Fruit fly (Drosophila melanogaster): ENCODE measurements around the gene nebu.
A peak's percentile ranks its signal among the peaks of the same experiment; 100 is the strongest.

Gene nebu

dm6 chr3L:12849867-12850301 lies 7.0 kb upstream of the nebu start, which contains the start of the genes CG10948 and Wbp2 (continued):
- TF ChIP-seq CG33557 (GFP tag; optimal IDR thresholded peaks at IDR 0.05): no peak
- no peak for TF ChIP-seq jing (GFP tag; optimal IDR thresholded peaks at IDR 0.05)
- no peak for TF ChIP-seq da (GFP tag; optimal IDR thresholded peaks at IDR 0.05)
- peak; percentile 73 for TF ChIP-seq Vsx1 (GFP tag; optimal IDR thresholded peaks at IDR 0.05)
- no peak for TF ChIP-seq tll (GFP tag; optimal IDR thresholded peaks at IDR 0.05)
- 0 out of 3 replicates have a peak, but pooled peaks have one; percentile 54 for TF ChIP-seq knrl (GFP tag; IDR thresholded peaks at IDR 0.05; ENCODE audit: partially characterized antibody)
- no peak for TF ChIP-seq vfl (GFP tag; optimal IDR thresholded peaks at IDR 0.05)
- no peak for TF ChIP-seq Hr78 (GFP tag; optimal IDR thresholded peaks at IDR 0.05)
- no peak for TF ChIP-seq unpg (GFP tag; optimal IDR thresholded peaks at IDR 0.05)
- no peak for TF ChIP-seq CG32767 (GFP tag; IDR thresholded peaks at IDR 0.05)
- TF ChIP-seq CG34422 (GFP tag; IDR thresholded peaks at IDR 0.05): peak; percentile 49; the same call in 1 of the 3 replicates
- peak in 1 of 2 experiments; percentile 48 for TF ChIP-seq bsh (GFP tag; optimal IDR thresholded peaks at IDR 0.05)
- TF ChIP-seq row (GFP tag; IDR thresholded peaks at IDR 0.05): no peak
- no peak for TF ChIP-seq Blimp-1 (GFP tag; optimal IDR thresholded peaks at IDR 0.05)
- no peak for TF ChIP-seq CG8281 (tag; optimal IDR thresholded peaks at IDR 0.05)
- no peak for TF ChIP-seq CG8359 (GFP tag; optimal IDR thresholded peaks at IDR 0.05; ENCODE audit: borderline replicate concordance)
- peak; percentile 76 for TF ChIP-seq Opbp (GFP tag; IDR thresholded peaks at IDR 0.05; ENCODE audit: partially characterized antibody)
- TF ChIP-seq CG11085 (GFP tag; IDR thresholded peaks at IDR 0.05): no peak
- no peak for TF ChIP-seq Trl (optimal IDR thresholded peaks at IDR 0.05)
- TF ChIP-seq Trl (GFP tag; optimal IDR thresholded peaks at IDR 0.05): no peak
- no peak for TF ChIP-seq Spps (tag; optimal IDR thresholded peaks at IDR 0.05)
- TF ChIP-seq hkb (optimal IDR thresholded peaks at IDR 0.05): no peak
- no peak for TF ChIP-seq hkb (GFP tag; IDR thresholded peaks at IDR 0.05)
- peak; percentile 14 for TF ChIP-seq Dp (GFP tag; optimal IDR thresholded peaks at IDR 0.05)
- peak; percentile 77 for TF ChIP-seq CG13287 (GFP tag; IDR thresholded peaks at IDR 0.05; ENCODE audit: partially characterized antibody)
- peak; percentile 88 for TF ChIP-seq kah (GFP tag; optimal IDR thresholded peaks at IDR 0.05)
- no peak for TF ChIP-seq az2 (GFP tag; optimal IDR thresholded peaks at IDR 0.05)
- no peak for TF ChIP-seq CG32532 (GFP tag; IDR thresholded peaks at IDR 0.05)
- peak; percentile 95 for TF ChIP-seq exex (tag; optimal IDR thresholded peaks at IDR 0.05)
- peak in 1 of 2 experiments; percentile 71 for TF ChIP-seq Pdp1 (GFP tag; optimal IDR thresholded peaks at IDR 0.05)
- no peak for TF ChIP-seq toy (GFP tag; IDR thresholded peaks at IDR 0.05)
- TF ChIP-seq CG34376 (GFP tag; optimal IDR thresholded peaks at IDR 0.05): peak; percentile 25
- peak; percentile 2 for TF ChIP-seq mam (GFP tag; optimal IDR thresholded peaks at IDR 0.05)
- no peak for TF ChIP-seq bcd (GFP tag; optimal IDR thresholded peaks at IDR 0.05)
- peak; percentile 54 for TF ChIP-seq BtbVII (GFP tag; optimal IDR thresholded peaks at IDR 0.05)
- TF ChIP-seq CG2712 (tag; optimal IDR thresholded peaks at IDR 0.05): peak; percentile 45
- TF ChIP-seq zen (tag; optimal IDR thresholded peaks at IDR 0.05): peak; percentile 97
- no peak for TF ChIP-seq Nf-YB (GFP tag; optimal IDR thresholded peaks at IDR 0.05)
- TF ChIP-seq sqz (GFP tag; optimal IDR thresholded peaks at IDR 0.05): peak; percentile 99
- peak; percentile 9 for TF ChIP-seq dm (GFP tag; optimal IDR thresholded peaks at IDR 0.05)
- peak; percentile 28 for TF ChIP-seq Hsf (GFP tag; optimal IDR thresholded peaks at IDR 0.05)
- no peak for TF ChIP-seq mld (GFP tag; IDR thresholded peaks at IDR 0.05; ENCODE audit: partially characterized antibody)
- TF ChIP-seq stwl (tag; optimal IDR thresholded peaks at IDR 0.05): peak; percentile 97
- TF ChIP-seq Med (GFP tag): peak; percentile 62
- TF ChIP-seq Mes4 (GFP tag; optimal IDR thresholded peaks at IDR 0.05): no peak
- no peak for TF ChIP-seq CG5180 (GFP tag; optimal IDR thresholded peaks at IDR 0.05)
- no peak for TF ChIP-seq al (GFP tag; IDR thresholded peaks at IDR 0.05)
- no peak for TF ChIP-seq CG3838 (GFP tag; optimal IDR thresholded peaks at IDR 0.05)
- TF ChIP-seq unc-4 (GFP tag; IDR thresholded peaks at IDR 0.05; ENCODE audit: partially characterized antibody): peak; percentile 58
- TF ChIP-seq CG31224 (GFP tag; IDR thresholded peaks at IDR 0.05): no peak
